Worm (Caenorhabditis elegans): Measurements from ENCODE around the gene str-82.

- no peak for TF ChIP-seq sea-2 (GFP tag; optimal IDR thresholded peaks at IDR 0.05)
- TF ChIP-seq nhr-25 (tag; optimal IDR thresholded peaks at IDR 0.05) = no peak
- no peak for TF ChIP-seq nhr-237 (tag; optimal IDR thresholded peaks at IDR 0.05)
- no peak for TF ChIP-seq ztf-11 (tag; optimal IDR thresholded peaks at IDR 0.05)
- no peak for TF ChIP-seq R02D3.7 (tag; optimal IDR thresholded peaks at IDR 0.05)
- no peak for TF ChIP-seq daf-12 (tag; optimal IDR thresholded peaks at IDR 0.05)
- TF ChIP-seq ceh-9 (tag; optimal IDR thresholded peaks at IDR 0.05) = no peak
- no peak for TF ChIP-seq pqm-1 (tag; optimal IDR thresholded peaks at IDR 0.05)
Observed at ce11 chrV:3974361-3974760, at the start of gene str-82.

Measured in whole organism, L3 larva.